Worm (Caenorhabditis elegans): ENCODE data around the gene C23F12.9.

C23F12.9 gene

DNA sequence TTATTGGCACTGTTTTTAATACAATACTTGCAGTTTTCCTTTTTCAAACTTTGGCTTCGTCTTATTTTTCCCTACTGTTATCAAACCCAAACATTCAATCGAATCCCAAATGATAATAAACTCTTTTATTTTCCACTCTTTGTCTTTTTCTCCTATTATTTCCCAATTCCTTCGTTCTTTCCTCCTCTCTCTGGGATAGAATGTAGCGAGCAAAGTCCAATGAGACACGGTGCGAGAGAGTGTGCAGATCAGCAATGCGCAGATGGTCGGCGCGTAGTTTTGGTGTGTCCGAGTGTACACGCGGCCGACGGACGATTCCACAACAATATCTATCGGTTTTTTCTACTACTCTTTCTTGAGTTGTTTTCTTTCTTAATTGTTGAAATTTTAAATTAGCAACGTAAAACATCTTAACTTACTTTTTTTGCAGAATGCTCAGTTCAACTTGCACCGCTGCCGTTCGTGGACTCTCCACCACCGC is 37.2 kb downstream of the C23F12.9 start, which contains the start of gene B0272.3:
TSS of gene B0272.3 (plus strand) at position 431 of the 481 bp plus-strand sequence.
- no peak for TF ChIP-seq tag-97 (GFP tag; IDR thresholded peaks at IDR 0.05)
- TF ChIP-seq nhr-6 (tag; optimal IDR thresholded peaks at IDR 0.05) = peak; percentile 10
- TF ChIP-seq nhr-76 (tag; optimal IDR thresholded peaks at IDR 0.05) = no peak
- TF ChIP-seq spr-1 (tag; optimal IDR thresholded peaks at IDR 0.05) = peak; percentile 2
- TF ChIP-seq aha-1 (tag) = no peak
- TF ChIP-seq hlh-30 (tag; optimal IDR thresholded peaks at IDR 0.05; ENCODE audit: insufficient read depth) = peak; percentile 68
- TF ChIP-seq nhr-11 (tag; optimal IDR thresholded peaks at IDR 0.05) = peak; percentile 83
- peak in 1 of 2 experiments; percentile 6 for TF ChIP-seq hif-1 (tag; optimal IDR thresholded peaks at IDR 0.05)
- no peak for TF ChIP-seq nhr-41 (GFP tag; IDR thresholded peaks at IDR 0.05)
- peak; percentile 63 for TF ChIP-seq pqm-1 (tag; optimal IDR thresholded peaks at IDR 0.05)
- no peak for TF ChIP-seq F10B5.3 (tag; optimal IDR thresholded peaks at IDR 0.05)
- no peak for TF ChIP-seq madf-5 (GFP tag; IDR thresholded peaks at IDR 0.05)
- no peak for TF ChIP-seq unc-39 (tag; optimal IDR thresholded peaks at IDR 0.05)
- peak; percentile 61; the same call in 1 of the 2 replicates for TF ChIP-seq pha-4 (GFP tag; IDR thresholded peaks at IDR 0.05)
- TF ChIP-seq pha-4 (tag; optimal IDR thresholded peaks at IDR 0.05) = no peak
- TF ChIP-seq unc-62 (GFP tag; optimal IDR thresholded peaks at IDR 0.05 in 1 of 2) = peak in 1 of 2 experiments; percentile 50
- TF ChIP-seq unc-62 (tag; optimal IDR thresholded peaks at IDR 0.05) = no peak
- TF ChIP-seq mep-1 (tag; optimal IDR thresholded peaks at IDR 0.05) = peak; percentile 76
- TF ChIP-seq lin-29 (GFP tag; IDR thresholded peaks at IDR 0.05) = no peak
- TF ChIP-seq lsy-2 (tag; optimal IDR thresholded peaks at IDR 0.05) = peak in 1 of 2 experiments; percentile 4
- no peak for TF ChIP-seq cey-2 (tag; optimal IDR thresholded peaks at IDR 0.05; ENCODE audit: borderline replicate concordance, insufficient read depth)
- TF ChIP-seq nhr-102 (tag; optimal IDR thresholded peaks at IDR 0.05) = peak; percentile 66
- no peak for TF ChIP-seq lin-13 (GFP tag; optimal IDR thresholded peaks at IDR 0.05)
- no peak for TF ChIP-seq tra-1 (GFP tag; IDR thresholded peaks at IDR 0.05)
- TF ChIP-seq ceh-82 (tag; optimal IDR thresholded peaks at IDR 0.05) = no peak
- no peak for TF ChIP-seq lin-38 (GFP tag; IDR thresholded peaks at IDR 0.05)
- TF ChIP-seq daf-16 (GFP tag; optimal IDR thresholded peaks at IDR 0.05) = peak; percentile 1 to 13
- peak; percentile 90 for TF ChIP-seq daf-16 (tag; optimal IDR thresholded peaks at IDR 0.05)
- TF ChIP-seq nhr-77 (tag; optimal IDR thresholded peaks at IDR 0.05) = peak; percentile 68
- no peak for TF ChIP-seq ZK337.2 (GFP tag; IDR thresholded peaks at IDR 0.05)
- peak; percentile 76 for TF ChIP-seq mxl-3 (GFP tag; optimal IDR thresholded peaks at IDR 0.05)
- no peak for TF ChIP-seq D1046.2 (GFP tag; IDR thresholded peaks at IDR 0.05)
- TF ChIP-seq Y105C5A.15 (GFP tag; IDR thresholded peaks at IDR 0.05) = no peak
- no peak for TF ChIP-seq Y75B8A.6 (GFP tag; IDR thresholded peaks at IDR 0.05)
- no peak for TF ChIP-seq snpc-1.2 (GFP tag; IDR thresholded peaks at IDR 0.05)
- TF ChIP-seq mdl-1 (tag; optimal IDR thresholded peaks at IDR 0.05) = peak in 1 of 2 experiments; percentile 78
- peak; percentile 88 for TF ChIP-seq hlh-11 (tag; optimal IDR thresholded peaks at IDR 0.05)
- TF ChIP-seq dve-1 (tag; optimal IDR thresholded peaks at IDR 0.05; ENCODE audit: insufficient read depth) = peak; percentile 91
- no peak for TF ChIP-seq F49E8.2 (tag; optimal IDR thresholded peaks at IDR 0.05; ENCODE audit: borderline replicate concordance)
- TF ChIP-seq nhr-48 (tag; optimal IDR thresholded peaks at IDR 0.05) = peak; percentile 44
- TF ChIP-seq nhr-28 (tag; optimal IDR thresholded peaks at IDR 0.05) = peak; percentile 95
- no peak for TF ChIP-seq egl-27 (tag; optimal IDR thresholded peaks at IDR 0.05)
- TF ChIP-seq nhr-25 (tag; optimal IDR thresholded peaks at IDR 0.05; ENCODE audit: borderline replicate concordance, insufficient read depth) = peak; percentile 41
- TF ChIP-seq ceh-28 (tag; optimal IDR thresholded peaks at IDR 0.05) = no peak
- no peak for TF ChIP-seq zag-1 (tag; optimal IDR thresholded peaks at IDR 0.05)

Data from whole organism, L4 larva.